Fruit fly (Drosophila melanogaster) whole organism, embryonic: ENCODE measurements around the gene CG31639.

Experiments used
- Bdp1 ChIP-seq: fragments of 200-800 bp; sonication (Bioruptor generic); optimal IDR thresholded peaks from 3 replicates; lab custom pipeline; 2016; ENCODE audit warnings: missing biosample characterization, missing genetic modification characterization
- Bgb ChIP-seq: fragments of 200-800 bp; sonication (Bioruptor generic); IDR thresholded peaks from 2 replicates; pipeline ENCODE4 v1.3.6; 2022; ENCODE audit warnings: missing biosample characterization, missing genetic modification characterization; ENCODE audit not compliant: partially characterized antibody
- BtbVII ChIP-seq: fragments of 200-800 bp; sonication (Bioruptor generic); optimal IDR thresholded peaks from 3 replicates; lab custom pipeline; 2017; ENCODE audit warnings: missing biosample characterization, mild to moderate bottlenecking, missing genetic modification characterization
- CG14710 ChIP-seq: fragments of 200-800 bp; sonication (Bioruptor generic); optimal IDR thresholded peaks from 3 replicates; lab custom pipeline; 2019; ENCODE audit warnings: missing biosample characterization, mild to moderate bottlenecking, missing genetic modification characterization, moderate library complexity
- CG1602 ChIP-seq: fragments of 200-800 bp; sonication (Bioruptor generic); optimal IDR thresholded peaks from 3 replicates; lab custom pipeline; 2016; ENCODE audit warnings: missing biosample characterization, missing genetic modification characterization
- CG17328 ChIP-seq: fragments of 200-800 bp; sonication (Bioruptor generic); IDR thresholded peaks from 2 replicates; pipeline ENCODE4 v1.3.6; 2022; ENCODE audit warnings: missing biosample characterization, missing genetic modification characterization
- CG18011 ChIP-seq: fragments of 200-800 bp; sonication (Bioruptor generic); optimal IDR thresholded peaks from 2 replicates; lab custom pipeline; 2017; ENCODE audit warnings: missing biosample characterization, missing genetic modification characterization, mild to moderate bottlenecking, moderate library complexity, missing genotype
- CG18764 ChIP-seq: fragments of 200-800 bp; sonication (Bioruptor generic); optimal IDR thresholded peaks from 3 replicates; lab custom pipeline; 2016; ENCODE audit warnings: missing biosample characterization, missing genetic modification characterization
- CG2202 ChIP-seq: fragments of 200-800 bp; sonication (Bioruptor generic); optimal IDR thresholded peaks from 2 replicates; lab custom pipeline; 2018; ENCODE audit warnings: missing biosample characterization, mild to moderate bottlenecking, missing genetic modification characterization
- CG42726 ChIP-seq: fragments of 200-800 bp; sonication (Bioruptor generic); IDR thresholded peaks from 2 replicates; pipeline ENCODE4 v1.3.6; 2022; ENCODE audit warnings: missing biosample characterization, missing genetic modification characterization; ENCODE audit not compliant: partially characterized antibody
- CG4424 ChIP-seq: fragments of 200-800 bp; sonication (Bioruptor generic); optimal IDR thresholded peaks from 3 replicates; lab custom pipeline; 2016; ENCODE audit warnings: missing biosample characterization, missing genetic modification characterization
- CG5245 ChIP-seq: fragments of 200-800 bp; sonication (Bioruptor generic); optimal IDR thresholded peaks from 3 replicates; lab custom pipeline; 2016; ENCODE audit warnings: missing biosample characterization, missing genetic modification characterization
- CG7839 ChIP-seq: fragments of 200-800 bp; sonication (Bioruptor generic); optimal IDR thresholded peaks from 3 replicates; lab custom pipeline; 2018; ENCODE audit warnings: missing biosample characterization, mild to moderate bottlenecking, missing genetic modification characterization, moderate library complexity
- CG7963 ChIP-seq: fragments of 200-800 bp; sonication (Bioruptor generic); IDR thresholded peaks from 3 replicates; pipeline ENCODE4 v1.3.6; 2022; ENCODE audit warnings: missing biosample characterization, missing genetic modification characterization; ENCODE audit not compliant: partially characterized antibody
- CG7987 ChIP-seq: fragments of 200-800 bp; sonication (Bioruptor generic); optimal IDR thresholded peaks from 2 replicates; lab custom pipeline; 2018; ENCODE audit warnings: missing biosample characterization, mild to moderate bottlenecking, missing genetic modification characterization, moderate library complexity
- CG9876 ChIP-seq: fragments of 200-800 bp; sonication (Bioruptor generic); optimal IDR thresholded peaks from 2 replicates; lab custom pipeline; 2016; ENCODE audit warnings: missing biosample characterization, missing genetic modification characterization
- D ChIP-seq, 2 experiments: fragments of 200-800 bp in 1 of 2; fragments of >200 bp in 1 of 2; sonication (Bioruptor generic) in 1 of 2; optimal IDR thresholded peaks; 2 replicates in 1 of 2; 3 replicates in 1 of 2; lab custom pipeline; 2017; ENCODE audit warnings: mild to moderate bottlenecking in 1 of 2, missing biosample characterization in 1 of 2, missing genetic modification characterization in 1 of 2, missing genetic modification reagents in 1 of 2
- Elba2 ChIP-seq: fragments of 200-800 bp; sonication (Bioruptor generic); optimal IDR thresholded peaks from 3 replicates; lab custom pipeline; 2016; ENCODE audit warnings: missing biosample characterization, missing genetic modification characterization
- Fer1 ChIP-seq: fragments of 200-800 bp; sonication (Bioruptor generic); optimal IDR thresholded peaks from 2 replicates; lab custom pipeline; 2017; ENCODE audit warnings: missing biosample characterization, mild to moderate bottlenecking, missing genetic modification characterization
- Kr ChIP-seq: fragments of 200-800 bp; sonication (Bioruptor generic); optimal IDR thresholded peaks from 2 replicates; lab custom pipeline; 2017; ENCODE audit warnings: missing biosample characterization, mild to moderate bottlenecking, missing genetic modification characterization
- Neu2 ChIP-seq: fragments of 200-800 bp; sonication (Bioruptor generic); optimal IDR thresholded peaks from 3 replicates; lab custom pipeline; 2016; ENCODE audit warnings: missing biosample characterization, missing genetic modification characterization, borderline replicate concordance
- Opbp ChIP-seq: fragments of 200-800 bp; sonication (Bioruptor generic); IDR thresholded peaks from 3 replicates; pipeline ENCODE4 v1.3.6; 2022; ENCODE audit warnings: missing biosample characterization, missing genetic modification characterization; ENCODE audit not compliant: partially characterized antibody
- Ptx1 ChIP-seq: fragments of 200-800 bp; sonication (Bioruptor generic); IDR thresholded peaks from 2 replicates; pipeline ENCODE4 v1.3.6; 2022; ENCODE audit warnings: missing biosample characterization, missing genetic modification characterization
- Xbp1 ChIP-seq: fragments of 200-800 bp; sonication (Bioruptor generic); optimal IDR thresholded peaks from 3 replicates; lab custom pipeline; 2016; ENCODE audit warnings: missing biosample characterization, mild to moderate bottlenecking, missing genetic modification characterization
- Xrp1 ChIP-seq: fragments of 200-800 bp; sonication (Bioruptor generic); IDR thresholded peaks from 2 replicates; pipeline ENCODE4 v1.3.6; 2022; ENCODE audit warnings: missing biosample characterization, missing genetic modification characterization
- ara ChIP-seq: fragments of 200-800 bp; sonication (Bioruptor generic); IDR thresholded peaks from 2 replicates; pipeline ENCODE4 v1.3.6; 2022; ENCODE audit warnings: missing biosample characterization, missing genetic modification characterization
- cas ChIP-seq: fragments of 200-800 bp; sonication (Bioruptor generic); IDR thresholded peaks from 2 replicates; pipeline ENCODE4 v1.3.6; 2022; ENCODE audit warnings: missing biosample characterization, missing genetic modification characterization
- chm ChIP-seq: fragments of 200-800 bp; sonication (Bioruptor generic); IDR thresholded peaks from 2 replicates; pipeline ENCODE4 v1.3.6; 2022; ENCODE audit warnings: missing biosample characterization, missing genetic modification characterization
- ci ChIP-seq: fragments of 200-800 bp; sonication (Bioruptor generic); IDR thresholded peaks from 3 replicates; pipeline ENCODE4 v1.3.6; 2022; ENCODE audit warnings: missing biosample characterization, missing genetic modification characterization
- disco-r ChIP-seq: fragments of 200-800 bp; sonication (Bioruptor generic); optimal IDR thresholded peaks from 2 replicates; lab custom pipeline; 2016; ENCODE audit warnings: missing biosample characterization, missing genetic modification characterization
- ems ChIP-seq: fragments of 200-800 bp; sonication (Bioruptor generic); optimal IDR thresholded peaks from 3 replicates; lab custom pipeline; 2016; ENCODE audit warnings: missing biosample characterization, missing genetic modification characterization
- ftz-f1 ChIP-seq: fragments of 200-800 bp; sonication (Bioruptor generic); optimal IDR thresholded peaks from 2 replicates; lab custom pipeline; 2016; ENCODE audit warnings: missing biosample characterization, missing genetic modification characterization
- gem ChIP-seq: fragments of 200-800 bp; sonication (Bioruptor generic); optimal IDR thresholded peaks from 2 replicates; lab custom pipeline; 2019; ENCODE audit warnings: missing biosample characterization, mild to moderate bottlenecking, missing genetic modification characterization, moderate library complexity
- gfzf ChIP-seq: fragments of 200-800 bp; sonication (Bioruptor generic); optimal IDR thresholded peaks from 2 replicates; lab custom pipeline; 2016; ENCODE audit warnings: missing biosample characterization, mild to moderate bottlenecking, missing genetic modification characterization, moderate library complexity
- hb ChIP-seq: fragments of 200-800 bp; sonication (Bioruptor generic); IDR thresholded peaks from 3 replicates; pipeline ENCODE4 v1.3.6; 2022; ENCODE audit warnings: missing biosample characterization, missing genetic modification characterization; ENCODE audit not compliant: partially characterized antibody
- lbe ChIP-seq: fragments of 200-800 bp; sonication (Bioruptor generic); optimal IDR thresholded peaks from 2 replicates; lab custom pipeline; 2016; ENCODE audit warnings: missing biosample characterization, mild to moderate bottlenecking, missing genetic modification characterization
- luna ChIP-seq: fragments of 200-800 bp; sonication (Bioruptor generic); optimal IDR thresholded peaks from 2 replicates; lab custom pipeline; 2016; ENCODE audit warnings: missing biosample characterization, missing genetic modification characterization
- nau ChIP-seq: fragments of 200-800 bp; sonication (Bioruptor generic); optimal IDR thresholded peaks from 3 replicates; lab custom pipeline; 2017; ENCODE audit warnings: missing biosample characterization, mild to moderate bottlenecking, missing genetic modification characterization, missing genetic modification reagents
- nerfin-2 ChIP-seq: fragments of 200-800 bp; sonication (Bioruptor generic); IDR thresholded peaks from 2 replicates; pipeline ENCODE4 v1.3.6; 2022; ENCODE audit warnings: missing biosample characterization, missing genetic modification characterization; ENCODE audit not compliant: partially characterized antibody
- phol ChIP-seq: fragments of 200-800 bp; sonication (Bioruptor generic); optimal IDR thresholded peaks from 3 replicates; lab custom pipeline; 2018; ENCODE audit warnings: missing biosample characterization, mild to moderate bottlenecking, missing genetic modification characterization, moderate library complexity
- pita ChIP-seq: fragments of 200-800 bp; sonication (Bioruptor generic); optimal IDR thresholded peaks from 2 replicates; lab custom pipeline; 2017; ENCODE audit warnings: missing biosample characterization, mild to moderate bottlenecking, missing genetic modification characterization
- run ChIP-seq: fragments of 200-800 bp; sonication (Bioruptor generic); optimal IDR thresholded peaks from 3 replicates; lab custom pipeline; 2018; ENCODE audit warnings: missing biosample characterization, mild to moderate bottlenecking, missing genetic modification characterization
- tio ChIP-seq: fragments of 200-800 bp; sonication (Bioruptor generic); optimal IDR thresholded peaks from 2 replicates; lab custom pipeline; 2017; ENCODE audit warnings: missing biosample characterization, missing genetic modification characterization, inconsistent platforms
- toy ChIP-seq: fragments of 200-800 bp; sonication (Bioruptor generic); IDR thresholded peaks from 2 replicates; pipeline ENCODE4 v1.3.6; 2022; ENCODE audit warnings: missing biosample characterization, missing genetic modification characterization
- tup ChIP-seq: fragments of 200-800 bp; sonication (Bioruptor generic); optimal IDR thresholded peaks from 2 replicates; lab custom pipeline; 2016; ENCODE audit warnings: missing biosample characterization, mild to moderate bottlenecking, missing genetic modification characterization, moderate library complexity
- twi ChIP-seq: fragments of 200-800 bp; optimal IDR thresholded peaks from 2 replicates; lab custom pipeline; 2019; ENCODE audit warnings: missing biosample characterization, mild to moderate bottlenecking, missing genetic modification characterization, moderate library complexity
- usp ChIP-seq: fragments of >200 bp; optimal IDR thresholded peaks from 2 replicates; lab custom pipeline; 2017; ENCODE audit warnings: missing biosample characterization, missing genetic modification characterization
- wek ChIP-seq: fragments of 200-800 bp; sonication (Bioruptor generic); optimal IDR thresholded peaks from 3 replicates; lab custom pipeline; 2018; ENCODE audit warnings: missing biosample characterization, mild to moderate bottlenecking, missing genetic modification characterization, moderate library complexity

Gene CG31639

DNA sequence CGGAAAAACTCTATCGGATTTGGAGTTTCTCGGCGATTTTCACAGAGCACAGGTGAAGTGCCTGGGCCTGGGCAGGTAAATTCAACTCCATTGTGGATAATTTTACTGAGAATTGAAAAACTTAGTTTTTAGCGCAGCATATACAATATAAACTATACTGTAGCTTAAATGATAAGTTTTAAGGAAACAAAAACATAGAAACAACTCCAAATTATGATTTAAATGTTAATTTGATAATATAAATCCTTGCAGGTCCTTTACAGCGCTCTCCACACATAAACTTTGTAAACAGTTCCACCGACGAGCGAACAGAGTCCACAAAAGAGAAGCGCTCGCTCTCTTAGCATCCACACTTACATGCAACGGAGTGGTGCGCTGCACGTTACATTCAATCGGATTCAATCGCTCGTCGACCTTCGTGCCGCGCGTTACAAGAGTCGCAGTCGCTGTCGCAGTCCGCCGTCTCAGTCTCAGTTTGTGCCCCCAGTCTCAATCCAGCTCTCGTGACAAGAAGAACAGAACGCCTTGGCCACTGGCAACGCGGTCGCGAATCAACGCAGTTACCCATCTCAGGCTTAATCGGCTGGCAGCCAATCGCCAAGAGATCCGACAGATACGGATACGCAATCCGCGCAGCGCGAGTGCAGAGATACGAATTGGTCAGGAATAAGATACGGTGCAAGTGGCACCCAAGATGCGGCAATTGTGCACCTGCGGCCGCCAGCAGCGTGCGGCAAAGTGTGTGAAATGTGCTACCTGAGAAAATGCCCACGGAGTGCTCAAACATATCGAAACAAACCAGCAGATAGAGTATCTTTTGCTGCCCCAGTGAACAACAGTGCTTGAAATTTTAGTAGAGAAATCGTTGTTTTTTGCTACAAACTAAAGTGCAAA is 24.0 kb upstream of the CG31639 start, which contains the start of gene smal (continued):
- TF ChIP-seq nau (GFP tag; lab: Kevin White, UChicago), result peak; percentile 35
- no peak for TF ChIP-seq cas (GFP tag; lab: Robert Waterston, UW)
- TF ChIP-seq CG2202 (tag; lab: Kevin White, UChicago), result peak; percentile 16
- no peak for TF ChIP-seq CG14710
- peak; percentile 55 for TF ChIP-seq wek (GFP tag; lab: Kevin White, UChicago)
- peak; percentile 65; the same call in 1 of the 2 replicates for TF ChIP-seq CG42726 (GFP tag; lab: Robert Waterston, UW)
- no peak for TF ChIP-seq toy (GFP tag; lab: Robert Waterston, UW)
- TF ChIP-seq lbe, result no peak
- TF ChIP-seq ara, result no peak
- peak; percentile 28; the same call in 1 of the 2 replicates for TF ChIP-seq CG17328 (GFP tag; lab: Robert Waterston, UW)
- peak; percentile 43 for TF ChIP-seq CG5245 (GFP tag; lab: Kevin White, UChicago)
- peak; percentile 75; the same call in 2 of the 3 replicates for TF ChIP-seq Opbp
- TF ChIP-seq Elba2 (GFP tag; lab: Kevin White, UChicago), result no peak
- TF ChIP-seq D (optimal IDR thresholded peaks at IDR 0.05; lab: Kevin White, UChicago), result no peak
- peak; percentile 14 for TF ChIP-seq D (GFP tag; optimal IDR thresholded peaks at IDR 0.05; lab: Kevin White, UChicago)
- TF ChIP-seq tup, result no peak
- TF ChIP-seq CG9876 (GFP tag; lab: Kevin White, UChicago), result no peak
- no peak for TF ChIP-seq usp (GFP tag; lab: Kevin White, UChicago)
- no peak for TF ChIP-seq Xrp1 (GFP tag; lab: Robert Waterston, UW)
- TF ChIP-seq Xbp1 (GFP tag; lab: Kevin White, UChicago), result no peak
- TF ChIP-seq Ptx1, result no peak
- no peak for TF ChIP-seq gfzf (GFP tag; lab: Kevin White, UChicago)
- peak; percentile 56 for TF ChIP-seq CG7963 (GFP tag; lab: Robert Waterston, UW)
- TF ChIP-seq CG4424 (GFP tag; lab: Kevin White, UChicago), result no peak
- TF ChIP-seq twi (tag; lab: Kevin White, UChicago), result no peak
- no peak for TF ChIP-seq Kr (GFP tag; lab: Kevin White, UChicago)
- TF ChIP-seq nerfin-2, result peak; percentile 15; the same call in 1 of the 2 replicates
- TF ChIP-seq CG1602 (GFP tag; lab: Kevin White, UChicago), result no peak
- TF ChIP-seq CG18764 (GFP tag; lab: Kevin White, UChicago), result no peak
- TF ChIP-seq hb (GFP tag; lab: Robert Waterston, UW), result 0 out of 3 replicates have a peak, but pooled peaks have one; percentile 57
- TF ChIP-seq CG7987 (GFP tag; lab: Kevin White, UChicago), result peak; percentile 35
- no peak for TF ChIP-seq pita (GFP tag; lab: Kevin White, UChicago)
- no peak for TF ChIP-seq Neu2 (GFP tag; lab: Kevin White, UChicago)
- TF ChIP-seq BtbVII (GFP tag; lab: Kevin White, UChicago), result no peak
- TF ChIP-seq Bdp1 (GFP tag; lab: Kevin White, UChicago), result no peak
- no peak for TF ChIP-seq gem (tag; lab: Kevin White, UChicago)
- peak; percentile 61 for TF ChIP-seq Bgb (GFP tag; lab: Robert Waterston, UW)
- peak; percentile 93 for TF ChIP-seq chm (GFP tag; lab: Robert Waterston, UW)
- TF ChIP-seq luna (GFP tag; lab: Kevin White, UChicago), result no peak
- TF ChIP-seq ci (GFP tag; lab: Robert Waterston, UW), result peak; percentile 82
- peak; percentile 36 for TF ChIP-seq ftz-f1 (GFP tag; lab: Kevin White, UChicago)
- no peak for TF ChIP-seq CG18011
- TF ChIP-seq CG7839, result no peak
- TF ChIP-seq ems (GFP tag; lab: Kevin White, UChicago), result peak; percentile 8
- no peak for TF ChIP-seq run (tag; lab: Kevin White, UChicago)
- TF ChIP-seq Fer1 (GFP tag; lab: Kevin White, UChicago), result no peak
- TF ChIP-seq phol (tag; lab: Kevin White, UChicago), result no peak
- TF ChIP-seq tio, result no peak
- no peak for TF ChIP-seq disco-r (GFP tag; lab: Kevin White, UChicago)
